Worm (Caenorhabditis elegans) whole organism, L1 larva: ENCODE results near the gene VM106R.1.

ENCODE experiments used
- C04F5.9 ChIP-seq: sonication (generic microtip); optimal IDR thresholded peaks from 2 replicates; lab custom pipeline; 2016; ENCODE audit warnings: missing genetic modification characterization, missing compliant biosample characterization
- Y116A8C.19 ChIP-seq: sonication (generic microtip); optimal IDR thresholded peaks from 2 replicates; lab custom pipeline; 2016; ENCODE audit warnings: missing compliant biosample characterization, missing genetic modification characterization, borderline replicate concordance
- blmp-1 ChIP-seq: fragments of 150-350 bp; optimal IDR thresholded peaks from 2 replicates; lab custom pipeline; 2014; ENCODE audit warnings: missing biosample characterization, missing genetic modification characterization
- ceh-82 ChIP-seq, 3 experiments: fragments of 150-350 bp in 1 of 3; sonication (generic microtip) in 2 of 3; optimal IDR thresholded peaks; 2 replicates each; lab custom pipeline; 2014 to 2017; ENCODE audit warnings: missing biosample characterization in 3 of 3, missing genetic modification characterization in 3 of 3
- ceh-88 ChIP-seq: fragments of 200-800 bp; sonication (Bioruptor generic); IDR thresholded peaks from 2 replicates; pipeline ENCODE4 v1.3.6; 2022; ENCODE audit warnings: missing genetic modification characterization, missing compliant biosample characterization
- dpl-1 ChIP-seq, 3 experiments: fragments of 150-350 bp in 2 of 3; sonication (generic microtip) in 1 of 3; optimal IDR thresholded peaks; 2 replicates each; lab custom pipeline; 2014 to 2017; ENCODE audit warnings: missing biosample characterization in 3 of 3, missing genetic modification characterization in 3 of 3, missing genetic modification reagents in 3 of 3
- efl-1 ChIP-seq, 4 experiments: fragments of 150-350 bp; optimal IDR thresholded peaks in 3 of 4; peaks in 1 of 4; 1 replicate in 1 of 4; 2 replicates in 3 of 4; lab custom pipeline; 2014; ENCODE audit warnings: missing biosample characterization in 2 of 4, missing genetic modification characterization in 2 of 4, missing genetic modification reagents in 2 of 4
- egl-27 ChIP-seq, 2 experiments: fragments of 150-350 bp in 1 of 2; sonication (generic microtip); optimal IDR thresholded peaks; 3 replicates each; lab custom pipeline; 2017 to 2018; ENCODE audit warnings: missing biosample characterization in 2 of 2, missing genetic modification characterization in 2 of 2, missing genetic modification reagents in 2 of 2
- elt-2 ChIP-seq: sonication (generic microtip); optimal IDR thresholded peaks from 2 replicates; lab custom pipeline; 2016; ENCODE audit warnings: missing genetic modification characterization, mild to moderate bottlenecking, inconsistent platforms, missing compliant biosample characterization, missing genetic modification reagents
- elt-3 ChIP-seq, 6 experiments: fragments of 150-350 bp in 1 of 6; sonication (generic microtip); optimal IDR thresholded peaks; 2 replicates each; lab custom pipeline; 2017 to 2018; ENCODE audit warnings: missing biosample characterization in 6 of 6, missing genetic modification characterization in 6 of 6, inconsistent platforms in 1 of 6
- fos-1 ChIP-seq: fragments of 150-350 bp; optimal IDR thresholded peaks from 2 replicates; lab custom pipeline; 2014; ENCODE audit warnings: missing biosample characterization, missing genetic modification characterization
- grh-1 ChIP-seq: fragments of 200-800 bp; sonication (Bioruptor generic); IDR thresholded peaks from 2 replicates; pipeline ENCODE4 v1.3.6; 2022; ENCODE audit warnings: missing genetic modification reagents, missing genetic modification characterization, missing compliant biosample characterization
- hlh-4 ChIP-seq: sonication (generic microtip); optimal IDR thresholded peaks from 2 replicates; lab custom pipeline; 2016; ENCODE audit warnings: mild to moderate bottlenecking, missing genetic modification characterization, missing compliant biosample characterization
- hpl-2 ChIP-seq: fragments of 150-350 bp; optimal IDR thresholded peaks from 2 replicates; lab custom pipeline; 2014; ENCODE audit warnings: missing biosample characterization, missing genetic modification reagents, missing genetic modification characterization
- jun-1 ChIP-seq: fragments of 150-350 bp; optimal IDR thresholded peaks from 2 replicates; lab custom pipeline; 2014; ENCODE audit warnings: missing biosample characterization, missing genetic modification reagents, missing genetic modification characterization
- lin-14 ChIP-seq: fragments of 200-800 bp; sonication (Bioruptor generic); optimal IDR thresholded peaks from 2 replicates; lab custom pipeline; 2018; ENCODE audit warnings: mild to moderate bottlenecking, missing genetic modification characterization, moderate library complexity, missing compliant biosample characterization
- lsy-2 ChIP-seq, 2 experiments: fragments of 150-350 bp; optimal IDR thresholded peaks; 2 replicates each; lab custom pipeline; 2014; ENCODE audit warnings: missing biosample characterization in 2 of 2, missing genetic modification characterization in 2 of 2
- mab-9 ChIP-seq: fragments of 200-800 bp; sonication (Bioruptor generic); IDR thresholded peaks from 2 replicates; pipeline ENCODE4 v1.3.6; 2022; ENCODE audit warnings: missing genetic modification reagents, missing genetic modification characterization, missing compliant biosample characterization
- mdl-1 ChIP-seq, 2 experiments: fragments of 150-350 bp; optimal IDR thresholded peaks; 2 replicates each; lab custom pipeline; 2014 to 2017; ENCODE audit warnings: missing biosample characterization in 2 of 2, missing genetic modification characterization in 2 of 2, inconsistent platforms in 1 of 2
- mef-2 ChIP-seq: fragments of 150-350 bp; optimal IDR thresholded peaks from 2 replicates; lab custom pipeline; 2014; ENCODE audit warnings: missing biosample characterization, missing genetic modification characterization
- mep-1 ChIP-seq: fragments of 150-350 bp; optimal IDR thresholded peaks from 2 replicates; lab custom pipeline; 2014; ENCODE audit warnings: missing biosample characterization, missing genetic modification characterization
- nhr-11 ChIP-seq: fragments of 150-350 bp; optimal IDR thresholded peaks from 2 replicates; lab custom pipeline; 2014; ENCODE audit warnings: missing biosample characterization, missing genetic modification characterization
- nhr-12 ChIP-seq: sonication (generic microtip); optimal IDR thresholded peaks from 2 replicates; lab custom pipeline; 2017; ENCODE audit warnings: missing biosample characterization, missing genetic modification characterization
- nhr-19 ChIP-seq: fragments of 200-800 bp; sonication (Bioruptor generic); conservative IDR thresholded peaks from 2 replicates; pipeline ENCODE4 v1.3.6; 2022; ENCODE audit warnings: missing genetic modification characterization, missing compliant biosample characterization
- nhr-20 ChIP-seq: sonication (generic microtip); optimal IDR thresholded peaks from 2 replicates; lab custom pipeline; 2016; ENCODE audit warnings: mild to moderate bottlenecking, missing genetic modification characterization, missing compliant biosample characterization
- nhr-237 ChIP-seq: fragments of 150-350 bp; optimal IDR thresholded peaks from 2 replicates; lab custom pipeline; 2014; ENCODE audit warnings: missing biosample characterization, missing genetic modification characterization
- nhr-28 ChIP-seq: fragments of 150-350 bp; optimal IDR thresholded peaks from 2 replicates; lab custom pipeline; 2014; ENCODE audit warnings: missing biosample characterization, missing genetic modification characterization
- nhr-71 ChIP-seq: sonication (generic microtip); optimal IDR thresholded peaks from 2 replicates; lab custom pipeline; 2016; ENCODE audit warnings: mild to moderate bottlenecking, missing genetic modification characterization, moderate library complexity, missing compliant biosample characterization
- nhr-76 ChIP-seq: sonication (generic microtip); optimal IDR thresholded peaks from 2 replicates; lab custom pipeline; 2017; ENCODE audit warnings: missing biosample characterization, missing genetic modification characterization
- nhr-77 ChIP-seq: fragments of 150-350 bp; optimal IDR thresholded peaks from 2 replicates; lab custom pipeline; 2014; ENCODE audit warnings: missing biosample characterization, missing genetic modification characterization
- nhr-85 ChIP-seq: sonication (generic microtip); peaks from one replicate; lab custom pipeline; 2016; ENCODE audit warnings: missing genetic modification characterization, inconsistent platforms, missing compliant biosample characterization
- nhr-90 ChIP-seq: sonication (generic microtip); optimal IDR thresholded peaks from 2 replicates; lab custom pipeline; 2016; ENCODE audit warnings: mild to moderate bottlenecking, missing genetic modification characterization, missing compliant biosample characterization; ENCODE audit not compliant: poor library complexity
- pax-3 ChIP-seq: fragments of 200-800 bp; sonication (Bioruptor generic); optimal IDR thresholded peaks from 2 replicates; lab custom pipeline; 2018; ENCODE audit warnings: mild to moderate bottlenecking, missing genetic modification characterization, moderate library complexity, missing compliant biosample characterization
- pqm-1 ChIP-seq: sonication (generic microtip); optimal IDR thresholded peaks from 3 replicates; lab custom pipeline; 2017; ENCODE audit warnings: missing biosample characterization, missing genetic modification characterization
- rnt-1 ChIP-seq: sonication (generic microtip); optimal IDR thresholded peaks from 2 replicates; lab custom pipeline; 2016; ENCODE audit warnings: mild to moderate bottlenecking, missing genetic modification characterization, moderate library complexity, missing compliant biosample characterization
- snpc-4 ChIP-seq: fragments of 150-350 bp; optimal IDR thresholded peaks from 2 replicates; lab custom pipeline; 2014; ENCODE audit warnings: missing biosample characterization, missing genetic modification characterization
- snu-23 ChIP-seq: sonication (generic microtip); optimal IDR thresholded peaks from 2 replicates; lab custom pipeline; 2016; ENCODE audit warnings: missing genetic modification characterization, missing compliant biosample characterization
- sox-4 ChIP-seq: sonication (generic microtip); optimal IDR thresholded peaks from 2 replicates; lab custom pipeline; 2016; ENCODE audit warnings: missing genetic modification characterization, missing compliant biosample characterization
- swsn-7 ChIP-seq: sonication (generic microtip); optimal IDR thresholded peaks from 2 replicates; lab custom pipeline; 2016; ENCODE audit warnings: missing genetic modification characterization, missing compliant biosample characterization
- tbx-2 ChIP-seq: sonication (generic microtip); optimal IDR thresholded peaks from 2 replicates; lab custom pipeline; 2016; ENCODE audit warnings: missing genetic modification characterization, missing compliant biosample characterization
- tlp-1 ChIP-seq: fragments of 150-350 bp; optimal IDR thresholded peaks from 2 replicates; lab custom pipeline; 2014; ENCODE audit warnings: missing biosample characterization, missing genetic modification characterization
- unc-130 ChIP-seq: fragments of 150-350 bp; optimal IDR thresholded peaks from 2 replicates; lab custom pipeline; 2017; ENCODE audit warnings: missing biosample characterization, missing genetic modification characterization, inconsistent platforms
- unc-62 ChIP-seq: fragments of 150-350 bp; optimal IDR thresholded peaks from 2 replicates; lab custom pipeline; 2014; ENCODE audit warnings: missing biosample characterization, missing genetic modification reagents, missing genetic modification characterization
- unc-86 ChIP-seq: sonication (generic microtip); optimal IDR thresholded peaks from 2 replicates; lab custom pipeline; 2016; ENCODE audit warnings: missing genetic modification characterization, missing compliant biosample characterization
- zag-1 ChIP-seq: fragments of 150-350 bp; optimal IDR thresholded peaks from 2 replicates; lab custom pipeline; 2014; ENCODE audit warnings: missing biosample characterization, missing genetic modification characterization
- zip-4 ChIP-seq: fragments of 200-800 bp; sonication (Bioruptor generic); optimal IDR thresholded peaks from 2 replicates; lab custom pipeline; 2018; ENCODE audit warnings: mild to moderate bottlenecking, missing genetic modification characterization, moderate library complexity, missing compliant biosample characterization

VM106R.1 gene

ce11 chrII:10862749-10863656 lies 34.0 kb upstream of the VM106R.1 start:
- peak in 1 of 2 experiments; percentile 47 for TF ChIP-seq lsy-2 (tag; optimal IDR thresholded peaks at IDR 0.05; lab: Kevin White, UChicago)
- peak; percentile 61 for TF ChIP-seq lin-14 (GFP tag; lab: Kevin White, UChicago)
- no peak for TF ChIP-seq unc-62 (GFP tag; lab: Kevin White, UChicago)
- TF ChIP-seq blmp-1 (tag; lab: Kevin White, UChicago): peak; percentile 93
- TF ChIP-seq efl-1 (optimal IDR thresholded peaks at IDR 0.05; lab: Kevin White, UChicago): peak in 1 of 2 experiments; percentile 7
- peak in 1 of 2 experiments; percentile 77 for TF ChIP-seq efl-1 (GFP tag; optimal IDR thresholded peaks at IDR 0.05 in 1 of 2; lab: Kevin White, UChicago)
- no peak for TF ChIP-seq mep-1 (tag; lab: Kevin White, UChicago)
- no peak for TF ChIP-seq mef-2
- peak in 1 of 6 experiments; percentile 19 for TF ChIP-seq elt-3 (tag; optimal IDR thresholded peaks at IDR 0.05; lab: Kevin White, UChicago)
- TF ChIP-seq nhr-71 (tag; lab: Kevin White, UChicago): peak; percentile 6
- TF ChIP-seq pax-3 (tag; lab: Kevin White, UChicago): no peak
- TF ChIP-seq tlp-1 (tag; lab: Kevin White, UChicago): no peak
- TF ChIP-seq nhr-85: peak; percentile 51
- no peak for TF ChIP-seq mab-9 (GFP tag; lab: Robert Waterston, UW)
- TF ChIP-seq Y116A8C.19: no peak
- peak; percentile 36 for TF ChIP-seq snu-23 (GFP tag; lab: Kevin White, UChicago)
- TF ChIP-seq hlh-4 (tag; lab: Kevin White, UChicago): no peak
- TF ChIP-seq C04F5.9 (tag; lab: Kevin White, UChicago): peak; percentile 17
- peak; percentile 37 for TF ChIP-seq rnt-1 (tag; lab: Kevin White, UChicago)
- TF ChIP-seq nhr-20 (tag; lab: Kevin White, UChicago): peak; percentile 29
- TF ChIP-seq hpl-2 (GFP tag; lab: Kevin White, UChicago): no peak

- TF ChIP-seq egl-27 (tag; optimal IDR thresholded peaks at IDR 0.05; lab: Kevin White, UChicago) (no peak), nhr-12 (tag; lab: Kevin White, UChicago) (no peak), nhr-28 (tag; lab: Kevin White, UChicago) (no peak), jun-1 (tag; lab: Kevin White, UChicago) (no peak), nhr-90 (no peak), fos-1 (tag; lab: Kevin White, UChicago) (no peak), zag-1 (tag; lab: Kevin White, UChicago) (no peak), unc-86 (tag; lab: Kevin White, UChicago) (no peak), swsn-7 (no peak), ceh-82 (tag; optimal IDR thresholded peaks at IDR 0.05; lab: Kevin White, UChicago) (no peak), snpc-4 (tag; lab: Kevin White, UChicago) (no peak), lin-14 (GFP tag; lab: Kevin White, UChicago) (peak; percentile 34), nhr-237 (tag; lab: Kevin White, UChicago) (no peak), elt-2 (peak; percentile 83), tbx-2 (tag; lab: Kevin White, UChicago) (no peak), pqm-1 (tag; lab: Kevin White, UChicago) (no peak), nhr-85 (peak; percentile 74), blmp-1 (tag; lab: Kevin White, UChicago) (peak; percentile 31), mep-1 (tag; lab: Kevin White, UChicago) (peak; percentile 32), grh-1 (GFP tag; lab: Robert Waterston, UW) (peak; percentile 62), unc-130 (no peak), pax-3 (tag; lab: Kevin White, UChicago) (no peak), nhr-19 (GFP tag; lab: Robert Waterston, UW) (no peak), unc-62 (GFP tag; lab: Kevin White, UChicago) (no peak), nhr-11 (no peak), ceh-88 (GFP tag; lab: Robert Waterston, UW) (no peak), nhr-77 (tag; lab: Kevin White, UChicago) (no peak), zip-4 (GFP tag; lab: Kevin White, UChicago) (no peak), nhr-76 (tag; lab: Kevin White, UChicago) (no peak), dpl-1 (GFP tag; optimal IDR thresholded peaks at IDR 0.05; lab: Kevin White, UChicago) (peak in 1 of 3 experiments; percentile 1), mdl-1 (tag; optimal IDR thresholded peaks at IDR 0.05; lab: Kevin White, UChicago) (peak in 1 of 2 experiments; percentile 12), efl-1 (optimal IDR thresholded peaks at IDR 0.05; lab: Kevin White, UChicago) (no peak), efl-1 (GFP tag; optimal IDR thresholded peaks at IDR 0.05 in 1 of 2; lab: Kevin White, UChicago) (peak in 1 of 2 experiments; percentile 57), sox-4 (tag; lab: Kevin White, UChicago) (no peak), hpl-2 (GFP tag; lab: Kevin White, UChicago) (no peak)
Measured at ce11 chrII:10861723-10862486, 32.9 kb upstream of the VM106R.1 start.
